Worm (Caenorhabditis elegans): ENCODE data around the gene ctsa-4.1.

DNA sequence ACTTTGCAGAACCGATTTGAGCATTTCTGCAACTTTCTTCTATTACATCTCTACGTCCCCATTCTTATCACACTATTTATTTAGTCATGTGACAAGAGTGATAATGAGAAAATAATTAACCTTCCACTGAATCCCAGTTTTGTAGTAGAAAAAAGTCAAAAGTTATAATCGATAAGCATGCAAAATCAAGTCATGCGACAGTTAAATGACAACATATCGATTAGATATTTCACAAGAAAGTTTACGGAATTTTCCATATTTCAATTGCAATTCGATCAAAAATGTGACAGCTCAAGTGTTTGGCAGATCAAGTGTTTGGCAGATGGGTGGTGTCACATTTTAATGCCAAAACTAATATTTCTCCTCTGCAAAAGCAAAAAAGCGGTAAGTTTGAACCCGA is 7.8 kb downstream of the ctsa-4.1 start:
- TF ChIP-seq sptf-1 (tag; optimal IDR thresholded peaks at IDR 0.05) (no peak), snpc-4 (tag; optimal IDR thresholded peaks at IDR 0.05) (no peak), lin-39 (tag; optimal IDR thresholded peaks at IDR 0.05) (no peak), ama-1 (optimal IDR thresholded peaks at IDR 0.05) (no peak), tbx-2 (tag; optimal IDR thresholded peaks at IDR 0.05) (no peak), unc-62 (GFP tag; optimal IDR thresholded peaks at IDR 0.05) (no peak), nhr-237 (tag; optimal IDR thresholded peaks at IDR 0.05) (no peak), nhr-11 (tag; optimal IDR thresholded peaks at IDR 0.05) (no peak), zag-1 (tag; optimal IDR thresholded peaks at IDR 0.05) (no peak), unc-130 (tag; optimal IDR thresholded peaks at IDR 0.05) (no peak), elt-3 (tag; optimal IDR thresholded peaks at IDR 0.05) (no peak), F16B12.6 (tag; optimal IDR thresholded peaks at IDR 0.05) (no peak), ztf-11 (tag; optimal IDR thresholded peaks at IDR 0.05) (no peak), nhr-90 (tag; optimal IDR thresholded peaks at IDR 0.05; ENCODE audit: poor library complexity) (peak; percentile 23)
